Worm (Caenorhabditis elegans): ENCODE measurements around the gene nhr-112.
A peak's percentile ranks its signal among the peaks of the same experiment; 100 is the strongest.

nhr-112 gene

ce11 chrV:16746231-16746990 lies 22.8 kb upstream of the nhr-112 start, which contains the start of gene gyg-2 (continued):
- TF ChIP-seq bed-2 (GFP tag; IDR thresholded peaks at IDR 0.05) (no peak), ceh-40 (GFP tag; IDR thresholded peaks at IDR 0.05) (no peak), K11D2.4 (GFP tag; IDR thresholded peaks at IDR 0.05) (no peak), F52B5.7 (tag; optimal IDR thresholded peaks at IDR 0.05) (no peak), madf-10 (tag; optimal IDR thresholded peaks at IDR 0.05) (no peak), F10E7.11 (tag; optimal IDR thresholded peaks at IDR 0.05) (no peak), chd-7 (tag; optimal IDR thresholded peaks at IDR 0.05) (no peak), lag-1 (GFP tag; IDR thresholded peaks at IDR 0.05) (no peak), ets-4 (GFP tag; optimal IDR thresholded peaks at IDR 0.05) (no peak), Y56A3A.18 (GFP tag; IDR thresholded peaks at IDR 0.05) (no peak), akir-1 (GFP tag; optimal IDR thresholded peaks at IDR 0.05) (no peak), lin-40 (tag; optimal IDR thresholded peaks at IDR 0.05) (no peak), ama-1 (optimal IDR thresholded peaks at IDR 0.05) (no peak), ama-1 (GFP tag; optimal IDR thresholded peaks at IDR 0.05) (no peak), D2030.7 (GFP tag; IDR thresholded peaks at IDR 0.05) (peak; percentile 53; the same call in 1 of the 2 replicates), egl-44 (GFP tag; IDR thresholded peaks at IDR 0.05) (no peak), F49E8.2 (tag; optimal IDR thresholded peaks at IDR 0.05; ENCODE audit: insufficient read depth) (peak; percentile 22), lin-54 (GFP tag; optimal IDR thresholded peaks at IDR 0.05) (peak; percentile 36), dpl-1 (GFP tag; optimal IDR thresholded peaks at IDR 0.05) (peak; percentile 55), gei-17 (GFP tag; optimal IDR thresholded peaks at IDR 0.05) (no peak), lir-1 (GFP tag; conservative IDR thresholded peaks at IDR 0.05) (no peak), xnd-1 (tag; optimal IDR thresholded peaks at IDR 0.05) (peak; percentile 83), ztf-25 (GFP tag; IDR thresholded peaks at IDR 0.05) (no peak), Y53F4B.3 (GFP tag; IDR thresholded peaks at IDR 0.05) (no peak), egl-18 (GFP tag; IDR thresholded peaks at IDR 0.05) (no peak), ekl-4 (GFP tag; IDR thresholded peaks at IDR 0.05) (no peak), mel-28 (tag; optimal IDR thresholded peaks at IDR 0.05; ENCODE audit: borderline replicate concordance) (no peak), lsl-1 (GFP tag; optimal IDR thresholded peaks at IDR 0.05) (peak; percentile 25), C06A6.2 (GFP tag; conservative IDR thresholded peaks at IDR 0.05) (no peak), efl-1 (GFP tag; optimal IDR thresholded peaks at IDR 0.05) (peak; percentile 86)

DNA sequence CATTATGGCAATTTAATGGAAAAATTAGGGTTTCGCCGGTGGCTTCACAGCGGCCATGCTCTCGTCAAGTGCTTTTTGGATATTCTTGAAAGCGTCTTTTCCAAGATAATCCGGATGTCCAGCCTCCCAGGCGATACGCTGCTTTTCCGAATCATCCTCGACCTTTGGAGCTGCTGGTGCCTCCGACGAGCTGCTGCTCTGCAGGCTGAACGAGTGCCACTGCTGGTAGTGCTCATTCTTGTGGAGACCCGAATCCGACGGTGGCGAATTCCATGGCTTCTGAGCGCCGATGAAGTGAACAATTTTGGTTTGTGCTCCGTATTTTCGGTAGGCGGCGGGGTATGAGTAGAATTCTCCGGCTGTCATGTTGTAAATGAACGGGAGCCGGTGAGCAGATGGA lies 21.6 kb upstream of the nhr-112 start:
- TF ChIP-seq dox-1 (GFP tag; IDR thresholded peaks at IDR 0.05) (0 out of 2 replicates have a peak, but pooled peaks have one; percentile 21), T07F8.4 (tag; optimal IDR thresholded peaks at IDR 0.05) (no peak), zfh-2 (GFP tag; conservative IDR thresholded peaks at IDR 0.05) (peak; percentile 74), egrh-3 (GFP tag; IDR thresholded peaks at IDR 0.05) (peak; percentile 63; the same call in 1 of the 2 replicates)

DNA sequence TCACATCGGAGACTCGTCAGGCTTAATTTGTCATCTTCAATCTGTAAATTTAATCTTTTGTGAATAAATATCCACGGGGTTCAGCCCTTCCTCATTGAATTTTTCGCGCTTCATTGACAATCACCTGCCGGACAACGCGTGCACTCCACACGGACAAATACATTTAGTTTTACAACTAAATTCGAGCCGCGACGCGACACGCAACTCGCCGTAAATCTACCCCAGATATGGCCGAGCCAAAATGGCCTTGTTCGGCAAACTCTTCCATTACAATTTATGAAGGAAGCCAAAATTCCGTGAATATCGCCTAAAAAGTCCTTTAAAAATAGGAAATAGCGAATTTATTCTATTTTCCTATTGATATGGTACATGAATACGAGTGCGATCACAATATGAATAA lies 21.1 kb upstream of the nhr-112 start:
- TF ChIP-seq pha-4 (tag; optimal IDR thresholded peaks at IDR 0.05) = no peak
- peak; percentile 59 for TF ChIP-seq repo-1 (tag; optimal IDR thresholded peaks at IDR 0.05)
- 0 out of 2 replicates have a peak, but pooled peaks have one; percentile 44 for TF ChIP-seq ztf-28 (GFP tag; IDR thresholded peaks at IDR 0.05)
- peak; percentile 78 for TF ChIP-seq madf-6 (GFP tag; IDR thresholded peaks at IDR 0.05)
- peak; percentile 48 for TF ChIP-seq tlf-1 (GFP tag; optimal IDR thresholded peaks at IDR 0.05)
- TF ChIP-seq xnd-1 (tag; optimal IDR thresholded peaks at IDR 0.05) = peak; percentile 61
- 0 out of 2 replicates have a peak, but pooled peaks have one; percentile 43 for TF ChIP-seq aptf-3 (GFP tag; IDR thresholded peaks at IDR 0.05)
- peak; percentile 75; the same call in 1 of the 2 replicates for TF ChIP-seq madf-3 (GFP tag; IDR thresholded peaks at IDR 0.05)
- TF ChIP-seq Y79H2A.3 (GFP tag; conservative IDR thresholded peaks at IDR 0.05) = peak; percentile 95
- TF ChIP-seq ceh-58 (GFP tag; IDR thresholded peaks at IDR 0.05) = peak; percentile 65; the same call in 1 of the 2 replicates
- TF ChIP-seq ceh-91 (GFP tag; IDR thresholded peaks at IDR 0.05) = peak; percentile 64; the same call in 1 of the 2 replicates
- peak; percentile 13 for TF ChIP-seq tbp1 (GFP tag; optimal IDR thresholded peaks at IDR 0.05)
- peak; percentile 89 for TF ChIP-seq B0336.3 (GFP tag; IDR thresholded peaks at IDR 0.05)
- 0 out of 2 replicates have a peak, but pooled peaks have one; percentile 11 for TF ChIP-seq ztf-25 (GFP tag; IDR thresholded peaks at IDR 0.05)
- TF ChIP-seq hrde-1 (tag; optimal IDR thresholded peaks at IDR 0.05; ENCODE audit: borderline replicate concordance) = peak; percentile 74
- TF ChIP-seq dox-1 (GFP tag; IDR thresholded peaks at IDR 0.05) = no peak
